Fruit fly (Drosophila melanogaster) whole organism, prepupa: ENCODE data around the gene CG33514.

Experiments used
- CG10631 ChIP-seq: fragments of 200-800 bp; sonication (Bioruptor generic); optimal IDR thresholded peaks from 2 replicates; lab custom pipeline; 2016; ENCODE audit warnings: missing biosample characterization, missing genetic modification characterization
- CG15336 ChIP-seq: fragments of 200-800 bp; sonication (Bioruptor generic); IDR thresholded peaks from 2 replicates; pipeline ENCODE4 v1.3.6; 2022; ENCODE audit warnings: missing biosample characterization, missing genetic modification characterization
- CG6276 ChIP-seq: fragments of 200-800 bp; sonication (Bioruptor generic); optimal IDR thresholded peaks from 2 replicates; lab custom pipeline; 2017; ENCODE audit warnings: missing biosample characterization, mild to moderate bottlenecking, missing genetic modification characterization
- CG6854 ChIP-seq: fragments of 200-800 bp; sonication (Bioruptor generic); optimal IDR thresholded peaks from 2 replicates; lab custom pipeline; 2017; ENCODE audit warnings: missing biosample characterization, mild to moderate bottlenecking, missing genetic modification characterization
- Eip93F ChIP-seq: fragments of 200-800 bp; sonication (Bioruptor generic); optimal IDR thresholded peaks from 2 replicates; lab custom pipeline; 2016; ENCODE audit warnings: missing biosample characterization, mild to moderate bottlenecking, missing genetic modification characterization
- Gug ChIP-seq: fragments of 200-800 bp; sonication (Bioruptor generic); IDR thresholded peaks from 2 replicates; pipeline ENCODE4 v1.3.6; 2022; ENCODE audit warnings: missing biosample characterization, missing genetic modification characterization
- Smox ChIP-seq: fragments of 200-800 bp; sonication (Bioruptor generic); optimal IDR thresholded peaks from 3 replicates; lab custom pipeline; 2016; ENCODE audit warnings: missing biosample characterization, missing genetic modification characterization
- Sox102F ChIP-seq: fragments of 200-800 bp; sonication (Bioruptor generic); optimal IDR thresholded peaks from 2 replicates; lab custom pipeline; 2016; ENCODE audit warnings: missing biosample characterization, mild to moderate bottlenecking, missing genetic modification characterization
- fd85E ChIP-seq: fragments of 200-800 bp; sonication (Bioruptor generic); optimal IDR thresholded peaks from 3 replicates; lab custom pipeline; 2016; ENCODE audit warnings: missing biosample characterization, missing genetic modification characterization
- net ChIP-seq: fragments of 200-800 bp; sonication (Bioruptor generic); optimal IDR thresholded peaks from 3 replicates; lab custom pipeline; 2016; ENCODE audit warnings: missing biosample characterization, missing genetic modification characterization
- ss ChIP-seq, 2 experiments: fragments of 200-800 bp; sonication (Bioruptor generic); optimal IDR thresholded peaks; 2 replicates in 1 of 2; 3 replicates in 1 of 2; lab custom pipeline; 2017 to 2018; ENCODE audit warnings: mild to moderate bottlenecking in 2 of 2, missing biosample characterization in 2 of 2, missing genetic modification characterization in 2 of 2, moderate library complexity in 1 of 2
- topi ChIP-seq: fragments of 200-800 bp; sonication (Bioruptor generic); optimal IDR thresholded peaks from 3 replicates; lab custom pipeline; 2016; ENCODE audit warnings: missing biosample characterization, missing genetic modification characterization

DNA sequence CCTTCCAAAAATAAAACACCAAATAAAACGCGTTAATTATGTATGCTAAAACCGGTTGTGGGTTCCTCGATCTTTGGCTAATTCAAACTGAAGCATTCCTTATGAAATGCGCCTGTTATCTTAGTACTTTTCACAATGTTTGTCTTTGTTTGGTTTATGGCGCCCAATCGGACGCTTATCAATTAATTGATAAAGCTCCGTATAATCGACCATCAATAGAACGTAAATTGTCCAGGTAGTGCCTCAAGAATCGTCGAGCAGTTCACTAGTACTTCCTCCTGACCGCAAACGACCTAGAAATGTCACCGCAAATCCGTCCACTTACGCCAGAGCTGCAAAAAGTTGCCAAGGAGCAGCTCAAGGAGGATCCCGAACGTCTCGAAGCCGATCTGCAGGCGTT, at the start of gene CG33514:
- TF ChIP-seq CG15336 (GFP tag; lab: Robert Waterston, UW), result no peak
- TF ChIP-seq Gug, result no peak
- TF ChIP-seq net, result no peak
- TF ChIP-seq CG10631 (GFP tag; lab: Kevin White, UChicago), result no peak
- TF ChIP-seq fd85E (GFP tag; lab: Kevin White, UChicago), result no peak
- TF ChIP-seq Sox102F (GFP tag; lab: Kevin White, UChicago), result no peak
- no peak for TF ChIP-seq Eip93F (GFP tag; lab: Kevin White, UChicago)
- TF ChIP-seq topi, result no peak
- TF ChIP-seq CG6854 (GFP tag; lab: Kevin White, UChicago), result no peak
- no peak for TF ChIP-seq CG6276 (GFP tag; lab: Kevin White, UChicago)
- TF ChIP-seq ss (GFP tag; optimal IDR thresholded peaks at IDR 0.05; lab: Kevin White, UChicago), result no peak
- TF ChIP-seq Smox (GFP tag; lab: Kevin White, UChicago), result no peak
